Worm (Caenorhabditis elegans): Measurements from ENCODE around the gene F12A10.6.

DNA sequence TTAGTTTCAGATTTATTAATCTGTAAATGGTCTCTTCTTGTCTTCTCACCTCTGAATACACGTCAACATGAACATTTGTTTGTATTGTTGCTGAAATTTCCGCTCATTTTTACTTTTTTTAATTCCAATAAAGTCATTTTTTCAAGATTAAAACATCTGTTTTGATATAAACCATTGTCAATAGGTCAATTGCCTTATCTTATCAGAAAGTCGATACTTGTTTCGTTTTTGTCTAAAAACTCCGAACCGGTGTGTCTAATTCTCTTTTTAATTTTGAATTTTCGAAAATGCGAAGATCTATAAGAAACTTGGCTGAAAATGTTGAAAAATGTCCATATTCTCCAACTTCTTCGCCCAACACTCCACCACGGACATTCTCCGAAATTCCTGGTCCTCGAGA is 9.5 kb upstream of the F12A10.6 start, which contains the start of gene cyp-44A1:
- TF ChIP-seq nhr-76 (tag; optimal IDR thresholded peaks at IDR 0.05) = no peak
- TF ChIP-seq elt-2 (tag; optimal IDR thresholded peaks at IDR 0.05) = peak; percentile 67
- TF ChIP-seq skn-1 (tag; optimal IDR thresholded peaks at IDR 0.05) = no peak
- TF ChIP-seq ama-1 (optimal IDR thresholded peaks at IDR 0.05) = no peak
- TF ChIP-seq zag-1 (tag; optimal IDR thresholded peaks at IDR 0.05) = no peak
- no peak for TF ChIP-seq fkh-2 (tag; optimal IDR thresholded peaks at IDR 0.05)
- TF ChIP-seq lin-39 (tag; optimal IDR thresholded peaks at IDR 0.05) = no peak
- no peak for TF ChIP-seq eor-1 (tag; optimal IDR thresholded peaks at IDR 0.05)
- TF ChIP-seq egl-27 (tag; optimal IDR thresholded peaks at IDR 0.05) = no peak
- TF ChIP-seq ztf-4 (tag; optimal IDR thresholded peaks at IDR 0.05) = no peak
- no peak for TF ChIP-seq pqm-1 (tag; optimal IDR thresholded peaks at IDR 0.05)
- no peak for TF ChIP-seq nfya-1 (tag; optimal IDR thresholded peaks at IDR 0.05; ENCODE audit: insufficient read depth)
- no peak for TF ChIP-seq sea-2 (GFP tag; optimal IDR thresholded peaks at IDR 0.05)
- TF ChIP-seq nhr-12 (tag; optimal IDR thresholded peaks at IDR 0.05) = no peak

All from whole organism, L3 larva.